Worm (Caenorhabditis elegans) whole organism, early embryonic: ENCODE data around the gene F45D3.1.

Source experiments
- B0310.2 ChIP-seq: sonication (generic microtip); optimal IDR thresholded peaks from 2 replicates; lab custom pipeline; 2016; ENCODE audit warnings: mild to moderate bottlenecking, missing genetic modification characterization, missing compliant biosample characterization
- F13C5.2 ChIP-seq: sonication (generic microtip); optimal IDR thresholded peaks from 2 replicates; lab custom pipeline; 2017; ENCODE audit warnings: mild to moderate bottlenecking, missing genetic modification characterization, inconsistent platforms, missing compliant biosample characterization
- aly-1 ChIP-seq: sonication (generic microtip); optimal IDR thresholded peaks from 2 replicates; lab custom pipeline; 2016; ENCODE audit warnings: missing genetic modification characterization, missing compliant biosample characterization
- ama-1 ChIP-seq: fragments of 150-350 bp; optimal IDR thresholded peaks from 2 replicates; lab custom pipeline; 2014
- ceh-13 ChIP-seq: fragments of 200-800 bp; sonication (Bioruptor generic); optimal IDR thresholded peaks from 2 replicates; lab custom pipeline; 2018; ENCODE audit warnings: mild to moderate bottlenecking, missing genetic modification characterization, missing compliant biosample characterization
- ceh-36 ChIP-seq: sonication (generic microtip); optimal IDR thresholded peaks from 2 replicates; lab custom pipeline; 2016; ENCODE audit warnings: missing genetic modification characterization, inconsistent platforms, missing compliant biosample characterization
- ets-7 ChIP-seq: sonication (generic microtip); optimal IDR thresholded peaks from 2 replicates; lab custom pipeline; 2016; ENCODE audit warnings: missing genotype, missing genetic modification characterization, missing compliant biosample characterization
- flt-1 ChIP-seq: fragments of 200-800 bp; sonication (Bioruptor generic); IDR thresholded peaks from 2 replicates; pipeline ENCODE4 v1.3.6; 2022; ENCODE audit warnings: missing genetic modification characterization, missing compliant biosample characterization
- hmbx-1 ChIP-seq: sonication (generic microtip); optimal IDR thresholded peaks from 2 replicates; lab custom pipeline; 2016; ENCODE audit warnings: mild to moderate bottlenecking, missing genetic modification characterization, missing compliant biosample characterization
- hmg-4 ChIP-seq: fragments of 200-800 bp; sonication (Bioruptor generic); optimal IDR thresholded peaks from 2 replicates; lab custom pipeline; 2018; ENCODE audit warnings: mild to moderate bottlenecking, missing genetic modification characterization, missing compliant biosample characterization
- hnd-1 ChIP-seq: sonication (generic microtip); optimal IDR thresholded peaks from 2 replicates; lab custom pipeline; 2016; ENCODE audit warnings: missing genetic modification characterization, missing compliant biosample characterization
- pes-1 ChIP-seq: fragments of 200-800 bp; sonication (Bioruptor generic); IDR thresholded peaks from 2 replicates; pipeline ENCODE4 v1.3.6; 2022; ENCODE audit warnings: missing genetic modification reagents, missing genetic modification characterization, missing compliant biosample characterization
- scrt-1 ChIP-seq: fragments of 200-800 bp; sonication (Bioruptor generic); IDR thresholded peaks from 2 replicates; pipeline ENCODE4 v1.3.6; 2022; ENCODE audit warnings: missing genetic modification characterization, missing compliant biosample characterization
- sea-1 ChIP-seq: fragments of 200-800 bp; sonication (Bioruptor generic); conservative IDR thresholded peaks from 2 replicates; pipeline ENCODE4 v1.3.6; 2022; ENCODE audit warnings: missing genetic modification characterization, missing compliant biosample characterization
- tbx-11 ChIP-seq: fragments of 200-800 bp; sonication (Bioruptor generic); IDR thresholded peaks from 2 replicates; pipeline ENCODE4 v1.3.6; 2022; ENCODE audit warnings: missing genetic modification characterization, missing compliant biosample characterization
- tbx-37 ChIP-seq: fragments of 200-800 bp; sonication (Bioruptor generic); conservative IDR thresholded peaks from 2 replicates; pipeline ENCODE4 v1.3.6; 2022; ENCODE audit warnings: missing genetic modification reagents, missing genetic modification characterization, missing compliant biosample characterization
- tra-4 ChIP-seq: sonication (generic microtip); optimal IDR thresholded peaks from 2 replicates; lab custom pipeline; 2017; ENCODE audit warnings: missing genetic modification characterization, missing compliant biosample characterization

The F45D3.1 gene

ce11 chrV:12526758-12527157, at the start of gene F45D3.1:
Gene F45D3.1 (plus strand): TSS chrV:12527058.
- TF ChIP-seq scrt-1 (GFP tag; lab: Robert Waterston, UW) (no peak), aly-1 (no peak), ets-7 (tag; lab: Kevin White, UChicago) (no peak), hmbx-1 (no peak), flt-1 (no peak), hmg-4 (GFP tag; lab: Kevin White, UChicago) (no peak), tbx-11 (GFP tag; lab: Robert Waterston, UW) (no peak), tra-4 (no peak), tbx-37 (GFP tag; lab: Robert Waterston, UW) (no peak), F13C5.2 (tag; lab: Kevin White, UChicago) (no peak), ceh-13 (GFP tag; lab: Kevin White, UChicago) (no peak)

- no peak for TF ChIP-seq flt-1
- TF ChIP-seq F13C5.2 (tag; lab: Kevin White, UChicago): no peak
- no peak for TF ChIP-seq ama-1 (lab: Kevin White, UChicago)
- no peak for TF ChIP-seq scrt-1 (GFP tag; lab: Robert Waterston, UW)
- TF ChIP-seq B0310.2 (tag; lab: Kevin White, UChicago): no peak
- no peak for TF ChIP-seq aly-1
- no peak for TF ChIP-seq tra-4
- no peak for TF ChIP-seq ceh-13 (GFP tag; lab: Kevin White, UChicago)
- no peak for TF ChIP-seq hmg-4 (GFP tag; lab: Kevin White, UChicago)
- TF ChIP-seq sea-1: no peak
- TF ChIP-seq pes-1 (GFP tag; lab: Robert Waterston, UW): no peak
- no peak for TF ChIP-seq ceh-36 (tag; lab: Kevin White, UChicago)
- no peak for TF ChIP-seq tbx-37 (GFP tag; lab: Robert Waterston, UW)
- TF ChIP-seq hnd-1 (tag; lab: Kevin White, UChicago): no peak
- no peak for TF ChIP-seq hmbx-1
- TF ChIP-seq ets-7 (tag; lab: Kevin White, UChicago): no peak
- TF ChIP-seq tbx-11 (GFP tag; lab: Robert Waterston, UW): no peak
Observed at ce11 chrV:12477139-12477538, 49.7 kb upstream of the F45D3.1 start.

DNA sequence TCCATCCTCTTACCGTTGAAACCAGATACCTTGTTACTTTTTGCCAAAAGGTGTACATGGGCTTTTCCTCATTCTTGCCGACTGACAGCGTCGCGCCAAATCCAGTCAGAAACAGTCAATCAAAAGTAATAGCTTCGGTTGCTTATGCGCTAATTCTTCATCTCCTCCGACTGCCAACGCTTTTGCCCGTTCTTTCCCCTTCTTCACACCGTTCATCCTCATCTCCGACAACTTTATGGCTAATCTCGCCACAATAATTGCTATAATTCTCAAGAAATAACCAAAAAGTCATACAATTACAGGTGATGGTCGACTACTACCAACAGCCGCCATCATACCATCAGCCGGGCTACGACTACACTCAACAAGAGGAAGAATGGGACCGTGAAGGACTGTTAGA, 48.7 kb upstream of the F45D3.1 start, which contains the start of gene atn-1:
Gene atn-1, plus strand, starts transcription at position 301 of the 400 bp plus-strand sequence.
- no peak for TF ChIP-seq tra-4

- TF ChIP-seq flt-1: no peak
- no peak for TF ChIP-seq hnd-1 (tag; lab: Kevin White, UChicago)
- no peak for TF ChIP-seq B0310.2 (tag; lab: Kevin White, UChicago)
- TF ChIP-seq ets-7 (tag; lab: Kevin White, UChicago): no peak
- no peak for TF ChIP-seq hmg-4 (GFP tag; lab: Kevin White, UChicago)
- TF ChIP-seq F13C5.2 (tag; lab: Kevin White, UChicago): no peak
Observed at ce11 chrV:12478990-12479389, 47.9 kb upstream of the F45D3.1 start.

DNA sequence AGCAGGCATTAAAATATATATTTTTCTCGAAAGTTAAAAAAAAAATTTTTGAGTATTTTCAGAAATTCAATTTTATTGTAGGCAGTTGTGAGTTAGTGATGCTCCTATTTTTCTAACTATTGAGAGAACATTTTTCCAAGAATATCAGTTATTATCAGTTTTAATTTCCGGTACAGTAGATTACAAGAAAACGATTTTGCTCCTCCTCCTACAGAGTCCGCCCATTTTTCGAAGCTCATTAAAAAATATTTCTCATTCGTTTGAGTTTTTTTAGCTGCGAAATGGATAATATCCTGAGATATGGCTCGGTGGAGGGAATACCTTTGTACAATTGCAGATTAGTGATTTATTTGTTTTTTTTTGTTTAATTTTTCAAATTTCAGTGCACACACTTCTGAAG, 42.3 kb upstream of the F45D3.1 start, which contains the start of gene srt-39:
Gene srt-39, plus strand, starts transcription at position 301 of the 400 bp plus-strand sequence.
- TF ChIP-seq sea-1: no peak
- no peak for TF ChIP-seq scrt-1 (GFP tag; lab: Robert Waterston, UW)
- no peak for TF ChIP-seq F13C5.2 (tag; lab: Kevin White, UChicago)
- no peak for TF ChIP-seq hnd-1 (tag; lab: Kevin White, UChicago)
- no peak for TF ChIP-seq tbx-37 (GFP tag; lab: Robert Waterston, UW)
- no peak for TF ChIP-seq aly-1
- TF ChIP-seq ceh-13 (GFP tag; lab: Kevin White, UChicago): no peak
- TF ChIP-seq ets-7 (tag; lab: Kevin White, UChicago): no peak
- TF ChIP-seq hmbx-1: no peak
- no peak for TF ChIP-seq flt-1

DNA sequence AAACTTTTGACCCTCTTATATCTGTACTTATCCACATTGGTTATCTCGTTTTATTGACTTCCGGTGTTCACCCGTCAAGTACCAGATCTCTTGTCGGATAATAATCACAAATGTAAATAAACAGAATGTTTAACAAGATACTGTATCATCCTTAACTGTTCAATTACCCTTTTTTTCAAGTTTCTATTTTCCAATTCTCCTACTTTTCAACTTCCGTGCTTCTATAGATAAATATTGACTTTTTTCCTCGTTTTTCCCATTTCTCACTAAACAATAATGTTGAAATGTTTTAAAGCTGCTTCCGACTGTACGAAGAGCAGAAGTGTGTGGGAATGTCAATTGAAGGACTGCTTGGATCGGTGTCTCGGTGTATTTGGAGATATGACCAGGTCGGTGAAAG, 39.9 kb upstream of the F45D3.1 start, which contains the start of gene inx-11:
Gene inx-11, plus strand, starts transcription at position 301 of the 400 bp plus-strand sequence.
- TF ChIP-seq tbx-11 (GFP tag; lab: Robert Waterston, UW) (no peak), aly-1 (no peak), ets-7 (tag; lab: Kevin White, UChicago) (no peak), sea-1 (no peak), hmbx-1 (no peak), hnd-1 (tag; lab: Kevin White, UChicago) (no peak), ceh-13 (GFP tag; lab: Kevin White, UChicago) (no peak), flt-1 (no peak), tra-4 (no peak), ama-1 (lab: Kevin White, UChicago) (no peak)

- TF ChIP-seq ama-1 (lab: Kevin White, UChicago) (no peak), scrt-1 (GFP tag; lab: Robert Waterston, UW) (no peak), tbx-37 (GFP tag; lab: Robert Waterston, UW) (no peak), tra-4 (no peak), tbx-11 (GFP tag; lab: Robert Waterston, UW) (no peak), hmg-4 (GFP tag; lab: Kevin White, UChicago) (no peak), sea-1 (no peak), hmbx-1 (no peak), flt-1 (no peak), aly-1 (no peak), ets-7 (tag; lab: Kevin White, UChicago) (no peak), F13C5.2 (tag; lab: Kevin White, UChicago) (no peak), hnd-1 (tag; lab: Kevin White, UChicago) (no peak), ceh-13 (GFP tag; lab: Kevin White, UChicago) (no peak)
Observed at ce11 chrV:12488002-12488401, 38.9 kb upstream of the F45D3.1 start.

ce11 chrV:12491070-12491643, 35.7 kb upstream of the F45D3.1 start:
- 0 out of 2 replicates have a peak, but pooled peaks have one; percentile 9 for TF ChIP-seq tbx-37 (GFP tag; lab: Robert Waterston, UW)
- no peak for TF ChIP-seq tbx-11 (GFP tag; lab: Robert Waterston, UW)
